Fruit fly (Drosophila melanogaster): ENCODE measurements around the gene Ddrgk1.

The Ddrgk1 gene

dm6 chr3R:21223453-21224057 lies 8.7 kb downstream of the Ddrgk1 start, which contains the start of the genes CG3337 and Nelf-A (continued):
- TF ChIP-seq CG8944 (GFP tag; optimal IDR thresholded peaks at IDR 0.05) (peak; percentile 80), CG13123 (GFP tag; optimal IDR thresholded peaks at IDR 0.05) (peak; percentile 43), YL-1 (GFP tag; optimal IDR thresholded peaks at IDR 0.05) (peak; percentile 97), CkIIα-i1 (GFP tag; IDR thresholded peaks at IDR 0.05) (no peak), Dad (GFP tag; optimal IDR thresholded peaks at IDR 0.05) (peak; percentile 73), tup (GFP tag; optimal IDR thresholded peaks at IDR 0.05) (peak; percentile 23), Ets65A (GFP tag) (peak; percentile 98), tgo (GFP tag; IDR thresholded peaks at IDR 0.05) (peak; percentile 63), cas (GFP tag; IDR thresholded peaks at IDR 0.05) (peak; percentile 56; the same call in 1 of the 2 replicates), jigr1 (GFP tag; IDR thresholded peaks at IDR 0.05) (no peak), CG10543 (GFP tag; optimal IDR thresholded peaks at IDR 0.05) (peak; percentile 79), CG4328 (GFP tag; optimal IDR thresholded peaks at IDR 0.05) (no peak), Hr39 (optimal IDR thresholded peaks at IDR 0.05) (no peak), CG2116 (GFP tag; optimal IDR thresholded peaks at IDR 0.05) (peak; percentile 69), CG11696 (GFP tag; IDR thresholded peaks at IDR 0.05) (no peak), pan (optimal IDR thresholded peaks at IDR 0.05) (no peak), pan (GFP tag; optimal IDR thresholded peaks at IDR 0.05 in 1 of 2, IDR thresholded peaks at IDR 0.05 in 1 of 2) (peak in 1 of 2 experiments; percentile 36), CG11504 (tag; optimal IDR thresholded peaks at IDR 0.05) (no peak), Aef1 (GFP tag; IDR thresholded peaks at IDR 0.05) (peak; percentile 56; the same call in 2 of the 3 replicates), Oli (tag; optimal IDR thresholded peaks at IDR 0.05) (no peak), caup (GFP tag; optimal IDR thresholded peaks at IDR 0.05; ENCODE audit: severe bottlenecking) (peak; percentile 81), cg (GFP tag; optimal IDR thresholded peaks at IDR 0.05) (peak; percentile 63), ERR (GFP tag; optimal IDR thresholded peaks at IDR 0.05) (peak; percentile 64), D19A (tag; optimal IDR thresholded peaks at IDR 0.05) (no peak), CG9437 (GFP tag; optimal IDR thresholded peaks at IDR 0.05) (peak; percentile 0), org-1 (GFP tag; optimal IDR thresholded peaks at IDR 0.05) (no peak), CG3726 (GFP tag; IDR thresholded peaks at IDR 0.05) (no peak), CG31441 (GFP tag; IDR thresholded peaks at IDR 0.05) (no peak; the same call in 1 of the 2 replicates), CG12391 (tag; optimal IDR thresholded peaks at IDR 0.05) (peak; percentile 56), CTCF (GFP tag; optimal IDR thresholded peaks at IDR 0.05) (peak; percentile 97), CG4707 (GFP tag; optimal IDR thresholded peaks at IDR 0.05) (peak; percentile 49), hbn (GFP tag; IDR thresholded peaks at IDR 0.05; ENCODE audit: partially characterized antibody) (peak; percentile 73), sim (GFP tag; IDR thresholded peaks at IDR 0.05) (no peak), Sox100B (GFP tag; optimal IDR thresholded peaks at IDR 0.05) (no peak), sqz (GFP tag; optimal IDR thresholded peaks at IDR 0.05) (no peak), sisA (GFP tag; IDR thresholded peaks at IDR 0.05) (peak; percentile 71), lilli (GFP tag; optimal IDR thresholded peaks at IDR 0.05) (peak; percentile 86), corto (GFP tag; optimal IDR thresholded peaks at IDR 0.05) (no peak), Tbp (GFP tag; optimal IDR thresholded peaks at IDR 0.05) (no peak), CG2875 (GFP tag; optimal IDR thresholded peaks at IDR 0.05) (no peak), HLH4C (GFP tag; IDR thresholded peaks at IDR 0.05; ENCODE audit: partially characterized antibody) (peak; percentile 72), CrebB (tag; optimal IDR thresholded peaks at IDR 0.05) (peak; percentile 53), CG13296 (GFP tag; optimal IDR thresholded peaks at IDR 0.05) (peak; percentile 40), repo (GFP tag; optimal IDR thresholded peaks at IDR 0.05) (peak; percentile 72), CG2889 (GFP tag; IDR thresholded peaks at IDR 0.05) (0 out of 3 replicates have a peak, but pooled peaks have one; percentile 34), Hr51 (GFP tag; optimal IDR thresholded peaks at IDR 0.05) (peak in 1 of 2 experiments; percentile 81), CG11723 (GFP tag; optimal IDR thresholded peaks at IDR 0.05) (no peak), CG5953 (GFP tag; IDR thresholded peaks at IDR 0.05) (0 out of 2 replicates have a peak, but pooled peaks have one; percentile 33), Atf-2 (GFP tag; optimal IDR thresholded peaks at IDR 0.05) (peak; percentile 45), CG32767 (GFP tag; IDR thresholded peaks at IDR 0.05) (peak; percentile 22; the same call in 1 of the 2 replicates), jumu (GFP tag; optimal IDR thresholded peaks at IDR 0.05) (peak; percentile 85)
